Worm (Caenorhabditis elegans) whole organism, early embryonic: ENCODE data around the gene H39E23.2.

Experiments used
- B0310.2 ChIP-seq: sonication (generic microtip); optimal IDR thresholded peaks from 2 replicates; lab custom pipeline; 2016; ENCODE audit warnings: mild to moderate bottlenecking, missing genetic modification characterization, missing compliant biosample characterization
- ama-1 ChIP-seq: fragments of 150-350 bp; optimal IDR thresholded peaks from 2 replicates; lab custom pipeline; 2014
- ceh-36 ChIP-seq: sonication (generic microtip); optimal IDR thresholded peaks from 2 replicates; lab custom pipeline; 2016; ENCODE audit warnings: missing genetic modification characterization, inconsistent platforms, missing compliant biosample characterization
- ets-7 ChIP-seq: sonication (generic microtip); optimal IDR thresholded peaks from 2 replicates; lab custom pipeline; 2016; ENCODE audit warnings: missing genotype, missing genetic modification characterization, missing compliant biosample characterization
- sea-1 ChIP-seq: fragments of 200-800 bp; sonication (Bioruptor generic); conservative IDR thresholded peaks from 2 replicates; pipeline ENCODE4 v1.3.6; 2022; ENCODE audit warnings: missing genetic modification characterization, missing compliant biosample characterization

ce11 chrV:14130226-14130625 is 20.1 kb downstream of the H39E23.2 start:
- TF ChIP-seq ceh-36 (tag; lab: Kevin White, UChicago) (no peak), ama-1 (lab: Kevin White, UChicago) (no peak), sea-1 (GFP tag; lab: Robert Waterston, UW) (no peak), B0310.2 (no peak), ets-7 (no peak)
